Fruit fly (Drosophila melanogaster) S2 (cell line): ENCODE results near the gene CG18269.

ENCODE experiments used
- CG8478 ChIP-seq: fragments of >200 bp; optimal IDR thresholded peaks from 2 replicates; lab custom pipeline; 2018
- CTCF ChIP-seq, 2 experiments: fragments of >200 bp; optimal IDR thresholded peaks; 2 replicates each; lab custom pipeline; 2018

DNA sequence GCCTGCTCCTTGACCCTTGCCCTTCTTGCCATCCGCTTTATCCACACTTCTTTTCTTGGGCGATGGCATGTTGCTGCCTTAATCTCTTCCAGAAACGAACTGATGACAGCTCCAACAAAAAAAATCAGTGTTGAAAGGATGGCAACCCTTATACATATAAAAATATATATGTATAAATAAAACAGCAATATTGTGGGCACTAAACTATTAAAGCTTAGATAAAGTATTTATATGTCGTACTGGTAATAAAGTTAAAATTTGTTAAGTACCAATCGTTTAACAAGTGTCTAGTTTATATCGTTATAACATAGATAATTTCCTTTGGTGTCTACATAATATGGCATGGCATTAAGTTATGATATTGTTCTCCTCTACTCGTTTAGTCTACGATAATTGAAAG is 15.0 kb upstream of the CG18269 start, which contains the start of gene tomb:
- TF ChIP-seq CG8478 (lab: Kevin White, UChicago) (no peak), CTCF (optimal IDR thresholded peaks at IDR 0.05; lab: Kevin White, UChicago) (no peak)
